Fruit fly (Drosophila melanogaster) whole organism, embryonic: ENCODE data around the gene SrpRbeta.
A peak's percentile ranks its signal among the peaks of the same experiment; 100 is the strongest.

Experiments
- CG10274 ChIP-seq: fragments of 200-800 bp; sonication (Bioruptor generic); optimal IDR thresholded peaks from 3 replicates; lab custom pipeline; 2017; ENCODE audit warnings: missing biosample characterization, mild to moderate bottlenecking, missing genetic modification characterization
- CG11085 ChIP-seq: fragments of 200-800 bp; sonication (Bioruptor generic); IDR thresholded peaks from 2 replicates; pipeline ENCODE4 v1.3.6; 2022; ENCODE audit warnings: missing biosample characterization, missing genetic modification characterization
- CG14050 ChIP-seq: fragments of 200-800 bp; sonication (Bioruptor generic); IDR thresholded peaks from 3 replicates; pipeline ENCODE4 v1.3.6; 2022; ENCODE audit warnings: missing biosample characterization, missing genetic modification characterization
- CG14860 ChIP-seq: fragments of 200-800 bp; sonication (Bioruptor generic); IDR thresholded peaks from 3 replicates; pipeline ENCODE4 v1.3.6; 2022; ENCODE audit warnings: missing biosample characterization, missing genetic modification characterization; ENCODE audit not compliant: partially characterized antibody
- CG15601 ChIP-seq: fragments of 200-800 bp; sonication (Bioruptor generic); optimal IDR thresholded peaks from 3 replicates; lab custom pipeline; 2019; ENCODE audit warnings: missing biosample characterization, mild to moderate bottlenecking, missing genetic modification characterization, moderate library complexity
- CG18476 ChIP-seq: fragments of 200-800 bp; sonication (Bioruptor generic); optimal IDR thresholded peaks from 2 replicates; lab custom pipeline; 2016; ENCODE audit warnings: missing biosample characterization, mild to moderate bottlenecking, missing genetic modification characterization
- CG2712 ChIP-seq: fragments of 200-800 bp; optimal IDR thresholded peaks from 3 replicates; lab custom pipeline; 2019; ENCODE audit warnings: missing biosample characterization, mild to moderate bottlenecking, missing genetic modification characterization, moderate library complexity
- CG2875 ChIP-seq: fragments of 200-800 bp; sonication (Bioruptor generic); optimal IDR thresholded peaks from 2 replicates; lab custom pipeline; 2017; ENCODE audit warnings: missing biosample characterization, mild to moderate bottlenecking, missing genetic modification characterization, missing genetic modification reagents
- CG30403 ChIP-seq: fragments of 200-800 bp; sonication (Bioruptor generic); optimal IDR thresholded peaks from 3 replicates; lab custom pipeline; 2016; ENCODE audit warnings: missing biosample characterization, missing genetic modification characterization
- CG32772 ChIP-seq: fragments of 200-800 bp; sonication (Bioruptor generic); IDR thresholded peaks from 2 replicates; pipeline ENCODE4 v1.3.6; 2022; ENCODE audit warnings: missing biosample characterization, missing genetic modification characterization
- CG34224 ChIP-seq: fragments of 200-800 bp; sonication (Bioruptor generic); IDR thresholded peaks from 3 replicates; pipeline ENCODE4 v1.3.6; 2022; ENCODE audit warnings: missing biosample characterization, missing genetic modification characterization; ENCODE audit not compliant: partially characterized antibody
- CG4328 ChIP-seq: fragments of 200-800 bp; sonication (Bioruptor generic); optimal IDR thresholded peaks from 3 replicates; lab custom pipeline; 2017; ENCODE audit warnings: missing biosample characterization, missing genetic modification reagents, missing genetic modification characterization
- CG4360 ChIP-seq: fragments of 200-800 bp; sonication (Bioruptor generic); IDR thresholded peaks from 2 replicates; pipeline ENCODE4 v1.3.6; 2022; ENCODE audit warnings: missing biosample characterization, missing genetic modification characterization
- CG6854 ChIP-seq: fragments of 200-800 bp; sonication (Bioruptor generic); optimal IDR thresholded peaks from 3 replicates; lab custom pipeline; 2017; ENCODE audit warnings: missing biosample characterization, mild to moderate bottlenecking, missing genetic modification characterization
- CG7745 ChIP-seq: fragments of 200-800 bp; sonication (Bioruptor generic); optimal IDR thresholded peaks from 2 replicates; lab custom pipeline; 2018; ENCODE audit warnings: missing biosample characterization, mild to moderate bottlenecking, missing genetic modification characterization, moderate library complexity
- Dfd ChIP-seq, 2 experiments: fragments of >200 bp; optimal IDR thresholded peaks; 2 replicates each; lab custom pipeline; 2017; ENCODE audit warnings: missing biosample characterization in 2 of 2, missing genetic modification characterization in 2 of 2
- E2f1 ChIP-seq: fragments of 200-800 bp; sonication (Bioruptor generic); IDR thresholded peaks from 2 replicates; pipeline ENCODE4 v1.3.6; 2022; ENCODE audit warnings: missing biosample characterization, missing genetic modification characterization
- GATAe ChIP-seq: fragments of 200-800 bp; sonication (Bioruptor generic); conservative IDR thresholded peaks from 2 replicates; pipeline ENCODE4 v1.3.6; 2022; ENCODE audit warnings: missing biosample characterization, missing genetic modification characterization
- HLHmδ ChIP-seq: fragments of 200-800 bp; sonication (Bioruptor generic); optimal IDR thresholded peaks from 2 replicates; lab custom pipeline; 2018; ENCODE audit warnings: missing biosample characterization, mild to moderate bottlenecking, missing genetic modification characterization, moderate library complexity
- Hr39 ChIP-seq: fragments of >200 bp; optimal IDR thresholded peaks from 2 replicates; lab custom pipeline; 2017
- NC2α ChIP-seq: fragments of 200-800 bp; sonication (Bioruptor generic); optimal IDR thresholded peaks from 2 replicates; lab custom pipeline; 2016; ENCODE audit warnings: missing biosample characterization, missing genetic modification characterization
- Oli ChIP-seq: fragments of 200-800 bp; sonication (Bioruptor generic); optimal IDR thresholded peaks from 2 replicates; lab custom pipeline; 2018; ENCODE audit warnings: missing biosample characterization, mild to moderate bottlenecking, missing genetic modification characterization, moderate library complexity
- Poxn ChIP-seq: fragments of 200-800 bp; sonication (Bioruptor generic); IDR thresholded peaks from 2 replicates; pipeline ENCODE4 v1.3.6; 2022; ENCODE audit warnings: missing biosample characterization, missing genetic modification characterization
- Sry-δ ChIP-seq: fragments of 200-800 bp; sonication (Bioruptor generic); optimal IDR thresholded peaks from 2 replicates; lab custom pipeline; 2016; ENCODE audit warnings: missing biosample characterization, missing genetic modification characterization
- ac ChIP-seq: fragments of 200-800 bp; sonication (Bioruptor generic); optimal IDR thresholded peaks from 3 replicates; lab custom pipeline; 2017; ENCODE audit warnings: missing biosample characterization, mild to moderate bottlenecking, missing genetic modification characterization
- aop ChIP-seq: fragments of 200-800 bp; sonication (Bioruptor generic); IDR thresholded peaks from 2 replicates; pipeline ENCODE4 v1.3.6; 2022; ENCODE audit warnings: missing biosample characterization, missing genetic modification characterization
- ash1 ChIP-seq: fragments of 200-800 bp; sonication (Bioruptor generic); optimal IDR thresholded peaks from 2 replicates; lab custom pipeline; 2018; ENCODE audit warnings: missing biosample characterization, mild to moderate bottlenecking, missing genetic modification characterization
- chinmo ChIP-seq: fragments of 200-800 bp; sonication (Bioruptor generic); IDR thresholded peaks from 4 replicates; pipeline ENCODE4 v1.3.6; 2022; ENCODE audit warnings: missing biosample characterization, missing genetic modification characterization; ENCODE audit not compliant: partially characterized antibody
- chm ChIP-seq: fragments of 200-800 bp; sonication (Bioruptor generic); IDR thresholded peaks from 2 replicates; pipeline ENCODE4 v1.3.6; 2022; ENCODE audit warnings: missing biosample characterization, missing genetic modification characterization
- crc ChIP-seq: fragments of 200-800 bp; sonication (Bioruptor generic); optimal IDR thresholded peaks from 2 replicates; lab custom pipeline; 2016; ENCODE audit warnings: missing biosample characterization, missing genetic modification characterization
- emc ChIP-seq: fragments of 200-800 bp; sonication (Bioruptor generic); optimal IDR thresholded peaks from 2 replicates; lab custom pipeline; 2016; ENCODE audit warnings: missing biosample characterization, missing genetic modification characterization
- grau ChIP-seq: fragments of 200-800 bp; optimal IDR thresholded peaks from 3 replicates; lab custom pipeline; 2019; ENCODE audit warnings: missing biosample characterization, mild to moderate bottlenecking, missing genetic modification characterization, moderate library complexity
- gt ChIP-seq: fragments of 200-800 bp; sonication (Bioruptor generic); IDR thresholded peaks from 2 replicates; pipeline ENCODE4 v1.3.6; 2022; ENCODE audit warnings: missing biosample characterization, missing genetic modification characterization
- her ChIP-seq: fragments of 200-800 bp; sonication (Bioruptor generic); optimal IDR thresholded peaks from 2 replicates; lab custom pipeline; 2016; ENCODE audit warnings: missing biosample characterization, missing genetic modification characterization
- hkb ChIP-seq, 2 experiments: fragments of 200-800 bp in 1 of 2; fragments of >200 bp in 1 of 2; sonication (Bioruptor generic) in 1 of 2; IDR thresholded peaks in 1 of 2; optimal IDR thresholded peaks in 1 of 2; 2 replicates each; pipeline versions ENCODE4 v1.3.6 to Lab custom; 2017 to 2022; ENCODE audit warnings: missing biosample characterization in 1 of 2, missing genetic modification characterization in 1 of 2
- insv ChIP-seq, 2 experiments: fragments of 200-800 bp; sonication (Bioruptor generic); optimal IDR thresholded peaks; 3 replicates each; lab custom pipeline; 2016 to 2018; ENCODE audit warnings: missing biosample characterization in 2 of 2, missing genetic modification characterization in 2 of 2
- kah ChIP-seq: fragments of 200-800 bp; sonication (Bioruptor generic); optimal IDR thresholded peaks from 2 replicates; lab custom pipeline; 2018; ENCODE audit warnings: missing biosample characterization, mild to moderate bottlenecking, missing genetic modification characterization
- klu ChIP-seq: fragments of 200-800 bp; sonication (Bioruptor generic); IDR thresholded peaks from 2 replicates; pipeline ENCODE4 v1.3.6; 2022; ENCODE audit warnings: missing biosample characterization, missing genetic modification characterization
- lab ChIP-seq: fragments of 200-800 bp; sonication (Bioruptor generic); optimal IDR thresholded peaks from 3 replicates; lab custom pipeline; 2017; ENCODE audit warnings: missing biosample characterization, missing genetic modification characterization, mild to moderate bottlenecking, moderate library complexity, missing genetic modification reagents
- onecut ChIP-seq: fragments of 200-800 bp; sonication (Bioruptor generic); IDR thresholded peaks from 2 replicates; pipeline ENCODE4 v1.3.6; 2022; ENCODE audit warnings: missing biosample characterization, missing genetic modification characterization
- psq ChIP-seq: fragments of 200-800 bp; sonication (Bioruptor generic); optimal IDR thresholded peaks from 2 replicates; lab custom pipeline; 2017; ENCODE audit warnings: missing biosample characterization, missing genetic modification characterization
- schlank ChIP-seq: fragments of 200-800 bp; sonication (Bioruptor generic); optimal IDR thresholded peaks from 2 replicates; lab custom pipeline; 2018; ENCODE audit warnings: missing biosample characterization, mild to moderate bottlenecking, missing genetic modification characterization
- shn ChIP-seq: fragments of 200-800 bp; sonication (Bioruptor generic); optimal IDR thresholded peaks from 3 replicates; lab custom pipeline; 2016; ENCODE audit warnings: missing biosample characterization, missing genetic modification characterization
- sisA ChIP-seq: fragments of 200-800 bp; sonication (Bioruptor generic); IDR thresholded peaks from 2 replicates; pipeline ENCODE4 v1.3.6; 2022; ENCODE audit warnings: missing biosample characterization, missing genetic modification characterization
- sna ChIP-seq: fragments of 200-800 bp; sonication (Bioruptor generic); IDR thresholded peaks from 2 replicates; pipeline ENCODE4 v1.3.6; 2022; ENCODE audit warnings: missing biosample characterization, missing genetic modification characterization; ENCODE audit not compliant: partially characterized antibody
- tup ChIP-seq: fragments of 200-800 bp; sonication (Bioruptor generic); optimal IDR thresholded peaks from 2 replicates; lab custom pipeline; 2016; ENCODE audit warnings: missing biosample characterization, mild to moderate bottlenecking, missing genetic modification characterization, moderate library complexity
- twi ChIP-seq: fragments of 200-800 bp; optimal IDR thresholded peaks from 2 replicates; lab custom pipeline; 2019; ENCODE audit warnings: missing biosample characterization, mild to moderate bottlenecking, missing genetic modification characterization, moderate library complexity
- unpg ChIP-seq: fragments of 200-800 bp; sonication (Bioruptor generic); optimal IDR thresholded peaks from 3 replicates; lab custom pipeline; 2018; ENCODE audit warnings: missing biosample characterization, mild to moderate bottlenecking, missing genetic modification characterization, moderate library complexity

The SrpRbeta gene

dm6 chr3L:8691891-8692874 is 27.8 kb downstream of the SrpRbeta start (continued):
- TF ChIP-seq E2f1 (GFP tag; lab: Robert Waterston, UW), result no peak
- TF ChIP-seq CG32772, result no peak
- TF ChIP-seq NC2α (GFP tag; lab: Kevin White, UChicago), result no peak
- TF ChIP-seq sisA, result no peak
- no peak for TF ChIP-seq psq (GFP tag; lab: Kevin White, UChicago)
- TF ChIP-seq CG4360 (GFP tag; lab: Robert Waterston, UW), result no peak
- TF ChIP-seq Oli (tag; lab: Kevin White, UChicago), result peak; percentile 65
- TF ChIP-seq shn (GFP tag; lab: Kevin White, UChicago), result no peak
- peak; percentile 10 for TF ChIP-seq CG6854
- TF ChIP-seq schlank (tag; lab: Kevin White, UChicago), result no peak
- TF ChIP-seq insv (GFP tag; optimal IDR thresholded peaks at IDR 0.05; lab: Kevin White, UChicago), result no peak
- TF ChIP-seq unpg (GFP tag; lab: Kevin White, UChicago), result peak; percentile 4
- no peak for TF ChIP-seq CG2875 (GFP tag; lab: Kevin White, UChicago)
- TF ChIP-seq CG18476, result no peak
- 0 out of 2 replicates have a peak, but pooled peaks have one; percentile 18 for TF ChIP-seq onecut (GFP tag; lab: Robert Waterston, UW)
- no peak for TF ChIP-seq CG15601 (tag; lab: Kevin White, UChicago)
- TF ChIP-seq CG30403, result peak; percentile 68
- 0 out of 2 replicates have a peak, but pooled peaks have one; percentile 24 for TF ChIP-seq chm (GFP tag; lab: Robert Waterston, UW)
- TF ChIP-seq CG7745 (tag; lab: Kevin White, UChicago), result peak; percentile 16
- TF ChIP-seq lab (GFP tag; lab: Kevin White, UChicago), result peak; percentile 59
- TF ChIP-seq Poxn (GFP tag; lab: Robert Waterston, UW), result no peak
- TF ChIP-seq ac, result no peak
- no peak for TF ChIP-seq Hr39
- TF ChIP-seq CG2712 (tag; lab: Kevin White, UChicago), result peak; percentile 60
- no peak for TF ChIP-seq CG11085
- peak; percentile 11; the same call in 1 of the 2 replicates for TF ChIP-seq klu (GFP tag; lab: Robert Waterston, UW)
- no peak for TF ChIP-seq tup (GFP tag; lab: Kevin White, UChicago)
- TF ChIP-seq ash1 (GFP tag; lab: Kevin White, UChicago), result no peak
- TF ChIP-seq CG34224, result no peak
- no peak for TF ChIP-seq hkb (optimal IDR thresholded peaks at IDR 0.05; lab: Kevin White, UChicago)
- TF ChIP-seq hkb (GFP tag; IDR thresholded peaks at IDR 0.05; lab: Robert Waterston, UW), result no peak
- no peak for TF ChIP-seq kah (GFP tag; lab: Kevin White, UChicago)
- no peak for TF ChIP-seq CG14050
- peak; percentile 77 for TF ChIP-seq grau
- TF ChIP-seq CG10274 (GFP tag; lab: Kevin White, UChicago), result no peak
- TF ChIP-seq Sry-δ (GFP tag; lab: Kevin White, UChicago), result no peak
- TF ChIP-seq HLHmδ (GFP tag; lab: Kevin White, UChicago), result no peak
- TF ChIP-seq twi (tag; lab: Kevin White, UChicago), result peak; percentile 21
- no peak for TF ChIP-seq CG14860
- no peak for TF ChIP-seq gt (GFP tag; lab: Robert Waterston, UW)
- no peak for TF ChIP-seq CG4328
- TF ChIP-seq her (GFP tag; lab: Kevin White, UChicago), result no peak
- TF ChIP-seq crc (GFP tag; lab: Kevin White, UChicago), result peak; percentile 9
- TF ChIP-seq sna, result no peak
- no peak for TF ChIP-seq Dfd (GFP tag; optimal IDR thresholded peaks at IDR 0.05; lab: Kevin White, UChicago)
- peak; percentile 45 for TF ChIP-seq GATAe
- peak; percentile 85; the same call in 3 of the 4 replicates for TF ChIP-seq chinmo (GFP tag; lab: Robert Waterston, UW)
- no peak for TF ChIP-seq emc (GFP tag; lab: Kevin White, UChicago)
- no peak for TF ChIP-seq aop (GFP tag; lab: Robert Waterston, UW)
